Worm (Caenorhabditis elegans): Measurements from ENCODE around the gene F48F7.5.

DNA sequence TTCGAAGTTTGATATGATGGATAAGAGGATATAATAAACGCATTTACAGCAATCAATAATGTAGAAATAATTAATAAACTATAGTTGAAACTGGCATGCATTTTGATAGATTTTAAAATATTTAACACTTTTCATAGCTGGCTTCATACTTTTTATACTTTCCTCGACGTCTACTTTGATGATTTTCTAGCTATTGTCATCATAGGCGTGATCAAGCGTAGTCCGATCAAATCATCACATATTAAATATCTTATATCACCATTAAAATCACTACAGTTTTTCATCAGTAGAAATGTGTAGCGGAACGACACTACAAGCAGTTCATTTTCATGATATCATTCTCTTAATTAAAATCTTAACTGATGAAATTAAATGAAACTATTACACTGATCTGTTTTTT, 39.9 kb downstream of the F48F7.5 start, which contains the start of gene C04C11.25:
- TF ChIP-seq lsy-2 (tag; optimal IDR thresholded peaks at IDR 0.05) (no peak), nhr-237 (tag; optimal IDR thresholded peaks at IDR 0.05) (no peak), elt-1 (tag; optimal IDR thresholded peaks at IDR 0.05; ENCODE audit: borderline replicate concordance, insufficient read depth) (no peak), hlh-1 (tag; optimal IDR thresholded peaks at IDR 0.05) (no peak), snpc-4 (tag; optimal IDR thresholded peaks at IDR 0.05) (no peak), lin-13 (tag; optimal IDR thresholded peaks at IDR 0.05) (no peak)
